Fruit fly (Drosophila melanogaster): ENCODE results near the gene CG15196.

DNA sequence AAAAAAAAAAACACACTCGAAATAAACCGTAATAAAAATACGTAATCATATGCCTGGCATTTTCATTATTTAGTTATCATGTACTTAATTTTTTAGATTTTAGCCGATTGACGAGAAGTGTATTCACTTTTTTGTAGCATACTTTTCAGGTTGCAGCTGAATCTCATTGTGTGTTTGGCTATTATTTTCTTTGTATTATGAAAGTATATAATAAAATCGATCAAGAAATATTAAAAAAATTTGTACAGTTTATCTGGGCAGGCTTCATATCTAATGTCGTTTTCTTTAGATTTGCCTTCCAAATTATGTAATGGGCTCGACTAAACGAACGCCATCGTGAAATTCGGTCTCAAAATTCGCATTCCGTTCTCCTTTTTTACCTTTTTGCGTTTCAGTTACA lies at the start of gene CG15196:
- TF ChIP-seq OdsH (GFP tag; optimal IDR thresholded peaks at IDR 0.05) (no peak), sage (GFP tag; optimal IDR thresholded peaks at IDR 0.05) (no peak), usp (GFP tag; optimal IDR thresholded peaks at IDR 0.05) (no peak), Hr78 (GFP tag; optimal IDR thresholded peaks at IDR 0.05) (no peak), dmrt93B (GFP tag; optimal IDR thresholded peaks at IDR 0.05) (no peak), h (GFP tag; optimal IDR thresholded peaks at IDR 0.05) (no peak), CrebA (GFP tag; optimal IDR thresholded peaks at IDR 0.05; ENCODE audit: borderline replicate concordance) (no peak)

Data from whole organism, wandering third instar larva.